Worm (Caenorhabditis elegans) whole organism, dauer: Measurements from ENCODE around the gene Y45F10C.4.

ENCODE experiments used
- unc-62 ChIP-seq: sonication (generic microtip); optimal IDR thresholded peaks from 2 replicates; lab custom pipeline; 2017; ENCODE audit warnings: missing biosample characterization, missing genetic modification reagents, missing genetic modification characterization

The Y45F10C.4 gene

DNA sequence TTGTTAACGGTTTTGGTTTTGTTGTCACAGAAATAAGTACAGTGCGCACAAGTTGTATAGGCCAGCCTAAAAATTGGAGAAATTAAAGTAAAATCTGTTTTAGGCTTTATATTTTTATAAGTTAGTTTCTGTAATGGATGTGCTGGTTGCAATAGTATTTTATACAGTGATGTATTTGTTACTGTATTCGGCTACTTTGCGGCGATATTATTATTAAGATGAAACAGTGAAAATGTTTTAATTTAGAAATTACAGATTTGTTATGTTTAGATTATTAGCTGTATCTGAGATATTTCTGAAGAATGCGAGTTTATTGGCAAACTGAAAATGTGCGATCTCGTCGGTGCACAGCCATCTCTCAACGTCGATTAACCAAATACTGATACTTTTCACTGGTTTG, 16.4 kb downstream of the Y45F10C.4 start, which contains the start of gene ule-4:
TSS of gene ule-4 (minus strand) at position 101 of the 400 bp plus-strand sequence.
- TF ChIP-seq unc-62 (GFP tag; lab: Kevin White, UChicago): no peak

DNA sequence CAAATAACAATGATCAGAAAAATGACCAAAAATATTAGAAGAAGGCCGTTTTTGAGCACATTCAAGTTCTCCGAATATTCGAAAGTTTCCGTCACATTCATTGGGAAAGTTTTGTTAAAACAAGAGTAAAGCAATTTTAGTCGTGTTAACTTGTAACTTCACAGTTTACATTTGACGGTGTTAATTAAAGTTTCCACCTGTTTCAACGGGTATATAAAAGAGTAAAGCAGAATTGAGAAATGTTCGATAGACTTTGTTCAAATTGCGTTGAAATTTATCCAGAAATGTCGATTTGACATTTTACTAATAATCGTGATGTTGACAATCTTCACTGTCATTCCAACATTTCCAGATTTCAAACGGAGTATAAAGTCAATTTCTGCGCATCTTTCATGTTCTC, 18.2 kb downstream of the Y45F10C.4 start, which contains the start of gene srz-29:
TSS of gene srz-29 (minus strand) at position 101 of the 400 bp plus-strand sequence.
- TF ChIP-seq unc-62 (GFP tag; lab: Kevin White, UChicago): no peak

DNA sequence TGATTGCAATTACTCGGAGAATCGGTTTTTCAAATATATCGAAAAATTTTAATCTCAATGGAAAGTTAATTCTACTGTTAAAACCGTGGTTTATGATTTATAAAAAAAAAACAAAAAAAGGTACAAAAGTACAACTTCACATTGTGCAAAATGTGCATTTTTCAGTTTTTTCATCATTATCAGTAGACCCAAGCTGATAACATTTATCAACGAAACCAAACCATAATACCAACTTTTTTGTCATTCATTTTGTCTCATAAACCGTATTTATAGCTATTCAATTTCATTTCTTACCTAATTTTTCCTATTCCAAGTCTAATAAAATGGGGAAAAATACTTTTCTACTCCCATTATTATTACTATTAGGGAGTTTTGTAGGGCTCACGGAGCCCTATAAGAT, 25.0 kb downstream of the Y45F10C.4 start, which contains the start of gene ugt-22:
TSS of gene ugt-22 (plus strand) at position 234 of the 400 bp plus-strand sequence.
- TF ChIP-seq unc-62 (GFP tag; lab: Kevin White, UChicago): no peak

DNA sequence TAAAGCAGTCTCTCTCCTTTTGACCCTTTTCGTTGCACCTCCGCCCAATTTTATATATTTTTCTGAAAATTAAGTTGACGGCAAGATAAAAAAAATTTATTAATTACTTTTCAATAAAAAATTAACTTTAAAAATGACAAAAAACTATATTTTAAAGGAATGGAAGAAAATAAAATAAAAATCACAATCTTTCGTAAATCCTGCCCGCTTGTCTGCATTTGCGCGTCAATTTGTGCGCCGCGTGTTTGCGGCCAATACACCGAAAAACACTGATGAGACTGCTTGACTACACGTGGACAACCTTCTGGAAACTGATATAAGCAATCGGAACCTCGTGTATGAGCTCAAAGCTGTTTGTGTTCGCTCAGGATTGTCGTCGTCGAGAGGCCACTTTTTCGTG, 27.0 kb downstream of the Y45F10C.4 start, which contains the start of gene C08F11.7:
TSS of gene C08F11.7 (plus strand) at position 301 of the 400 bp plus-strand sequence.
- no peak for TF ChIP-seq unc-62 (GFP tag; lab: Kevin White, UChicago)

DNA sequence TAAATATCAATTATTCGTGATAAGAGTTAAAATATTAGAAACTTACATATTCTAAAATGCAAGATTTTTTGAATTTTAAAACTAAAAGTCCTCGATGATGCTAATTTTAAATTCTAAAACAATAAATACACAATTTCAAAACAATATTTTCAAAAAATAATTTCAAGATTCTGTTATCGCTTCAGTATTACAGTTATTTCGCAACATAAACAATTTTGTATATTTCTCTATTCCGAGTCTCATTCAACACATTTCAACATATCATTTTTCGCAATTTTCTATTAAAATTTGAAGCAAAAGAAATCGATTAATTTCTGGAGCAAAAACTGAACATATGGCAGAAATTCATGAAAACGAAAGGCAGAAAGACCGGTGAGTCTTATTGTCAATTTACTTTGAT, 30.8 kb downstream of the Y45F10C.4 start, which contains the start of gene fbxa-98:
TSS of gene fbxa-98 (plus strand) at position 243 of the 400 bp plus-strand sequence.
- TF ChIP-seq unc-62 (GFP tag; lab: Kevin White, UChicago): no peak

DNA sequence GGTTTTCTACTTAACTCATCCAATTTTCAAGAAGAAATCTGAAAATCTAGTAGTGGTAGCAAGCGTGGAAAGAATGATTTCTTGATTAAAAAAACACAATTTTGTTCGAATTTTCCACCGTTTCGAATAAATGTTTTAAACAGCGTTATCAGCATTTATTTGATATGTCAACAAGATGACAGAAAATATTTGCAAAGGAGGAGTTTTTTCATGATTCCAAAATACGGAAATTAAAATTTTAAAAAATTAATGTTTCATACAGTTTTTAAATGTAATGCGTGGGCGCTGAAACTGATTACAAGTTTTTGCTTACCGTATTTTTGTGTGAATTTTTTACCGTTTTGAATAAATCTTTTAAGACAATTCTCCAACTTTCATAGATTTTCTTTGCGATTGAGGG, 31.4 kb downstream of the Y45F10C.4 start:
- no peak for TF ChIP-seq unc-62 (GFP tag; lab: Kevin White, UChicago)

DNA sequence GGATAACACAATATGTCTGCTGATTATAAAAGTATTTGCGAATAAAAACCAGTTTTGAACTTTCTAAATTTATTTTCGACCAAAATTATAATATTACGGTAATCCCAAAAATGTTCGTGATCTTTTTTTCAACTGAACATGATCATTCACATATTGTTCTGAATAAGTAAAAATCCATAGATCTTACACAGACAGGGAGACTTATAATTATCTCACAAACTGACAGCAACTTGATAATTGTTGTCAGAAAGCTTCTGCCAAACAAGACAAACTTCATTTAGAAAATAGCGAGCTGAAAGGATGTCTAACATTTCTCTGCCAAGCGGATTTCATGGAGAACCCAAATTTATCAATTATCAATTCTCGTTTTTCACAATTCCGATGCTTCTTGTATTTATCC, 37.5 kb downstream of the Y45F10C.4 start, which contains the start of gene sru-21:
TSS of gene sru-21 (plus strand) at position 301 of the 400 bp plus-strand sequence.
- no peak for TF ChIP-seq unc-62 (GFP tag; lab: Kevin White, UChicago)

DNA sequence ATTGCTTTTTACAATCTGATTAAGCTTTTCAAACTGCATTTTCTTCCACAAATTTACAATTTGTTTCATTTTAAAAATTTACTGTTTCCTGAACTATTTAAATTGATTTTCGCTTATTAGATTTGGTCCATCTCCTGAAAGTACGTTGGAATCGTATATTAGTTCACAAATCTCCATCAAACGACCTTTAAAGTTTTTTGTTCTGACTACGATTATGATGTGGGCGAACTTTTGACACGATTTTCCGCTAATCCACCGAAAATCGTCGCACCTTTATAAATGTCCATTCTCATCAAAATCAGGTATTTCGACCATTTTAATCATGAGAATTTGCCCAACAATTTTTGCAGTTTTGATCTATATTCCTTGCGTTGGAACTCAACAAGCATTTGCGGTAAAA, 40.5 kb downstream of the Y45F10C.4 start, which contains the start of gene C08F11.1:
TSS of gene C08F11.1 (plus strand) at position 301 of the 400 bp plus-strand sequence.
- no peak for TF ChIP-seq unc-62 (GFP tag; lab: Kevin White, UChicago)

DNA sequence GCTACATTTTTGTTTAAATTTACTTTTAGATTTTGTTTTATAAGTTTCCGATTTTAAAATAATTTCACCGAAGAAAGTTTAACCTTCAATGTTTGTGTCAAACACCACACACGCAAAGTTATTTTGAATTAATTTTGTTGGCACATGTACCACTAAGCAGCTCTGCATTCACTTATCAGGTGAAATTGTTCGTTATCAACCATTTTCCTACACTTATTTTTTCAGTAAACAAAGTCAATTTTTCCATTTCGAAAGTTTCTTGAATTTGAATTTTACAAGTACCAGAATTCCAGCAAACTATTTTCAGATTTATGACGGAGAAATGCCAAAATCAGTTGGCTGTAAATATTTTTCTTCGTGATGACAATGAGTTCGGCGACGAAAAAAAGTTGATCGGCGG, 44.8 kb downstream of the Y45F10C.4 start, which contains the start of gene C08F11.3:
TSS of gene C08F11.3 (plus strand) at position 301 of the 400 bp plus-strand sequence.
- no peak for TF ChIP-seq unc-62 (GFP tag; lab: Kevin White, UChicago)
